Fruit fly (Drosophila melanogaster): ENCODE data around the gene CG13609.

DNA sequence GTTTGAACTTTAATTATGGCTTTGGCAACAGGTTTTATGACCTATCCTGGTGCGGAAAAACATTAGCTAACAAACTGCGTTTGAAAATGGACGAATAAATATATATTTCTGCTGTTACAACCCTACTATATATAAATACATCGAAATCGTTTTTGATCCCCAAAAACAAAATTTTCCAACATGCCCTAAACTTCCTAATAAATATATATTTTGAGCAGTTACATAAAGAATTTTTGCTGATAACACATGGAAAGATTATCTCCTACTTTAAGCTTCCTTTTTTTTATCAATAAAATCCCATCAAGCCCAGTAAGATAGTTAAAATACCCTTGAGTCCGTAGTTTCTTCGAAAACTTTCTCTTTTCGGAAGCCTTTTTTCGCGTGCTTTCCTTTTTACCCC is 7.7 kb upstream of the CG13609 start:
- TF ChIP-seq Hr4 (GFP tag; optimal IDR thresholded peaks at IDR 0.05) (peak; percentile 77), CG10669 (GFP tag; optimal IDR thresholded peaks at IDR 0.05) (no peak), Lpt (GFP tag; optimal IDR thresholded peaks at IDR 0.05) (no peak), CG10631 (GFP tag; optimal IDR thresholded peaks at IDR 0.05) (no peak), Eip78C (GFP tag) (peak; percentile 80), CG31627 (GFP tag; optimal IDR thresholded peaks at IDR 0.05) (no peak), Gug (GFP tag; IDR thresholded peaks at IDR 0.05) (no peak), CG3919 (GFP tag; optimal IDR thresholded peaks at IDR 0.05) (no peak), vri (GFP tag; optimal IDR thresholded peaks at IDR 0.05) (no peak), Eip75B (GFP tag; optimal IDR thresholded peaks at IDR 0.05) (no peak)

Data from whole organism, prepupa.